Worm (Caenorhabditis elegans) whole organism, L3 larva: ENCODE data around the gene faah-1.

ENCODE experiments used
- aly-2 ChIP-seq: fragments of 150-350 bp; optimal IDR thresholded peaks from 2 replicates; lab custom pipeline; 2014; ENCODE audit warnings: missing biosample characterization, missing genetic modification characterization
- jun-1 ChIP-seq: fragments of 150-350 bp; optimal IDR thresholded peaks from 2 replicates; lab custom pipeline; 2014; ENCODE audit warnings: missing biosample characterization, missing genetic modification reagents, missing genetic modification characterization
- lin-15B ChIP-seq: fragments of 150-350 bp; optimal IDR thresholded peaks from 2 replicates; lab custom pipeline; 2014; ENCODE audit warnings: missing biosample characterization, missing genetic modification characterization
- lin-39 ChIP-seq: fragments of 150-350 bp; optimal IDR thresholded peaks from 2 replicates; lab custom pipeline; 2018; ENCODE audit warnings: missing biosample characterization, missing genetic modification reagents, missing genetic modification characterization
- nhr-23 ChIP-seq: fragments of 150-350 bp; optimal IDR thresholded peaks from 2 replicates; lab custom pipeline; 2014; ENCODE audit warnings: missing biosample characterization, missing genetic modification reagents, missing genetic modification characterization
- zag-1 ChIP-seq: fragments of 150-350 bp; optimal IDR thresholded peaks from 2 replicates; lab custom pipeline; 2014; ENCODE audit warnings: missing biosample characterization, missing genetic modification characterization

ce11 chrIV:8164515-8164914 lies 5.3 kb downstream of the faah-1 start:
- TF ChIP-seq lin-39 (tag; lab: Kevin White, UChicago) (no peak), jun-1 (tag; lab: Kevin White, UChicago) (no peak), zag-1 (tag; lab: Kevin White, UChicago) (no peak), nhr-23 (tag; lab: Kevin White, UChicago) (no peak), lin-15B (tag; lab: Kevin White, UChicago) (no peak), aly-2 (tag; lab: Kevin White, UChicago) (no peak)
